Fruit fly (Drosophila melanogaster): ENCODE results near the gene CG14903.

The CG14903 gene

dm6 chr3R:16570484-16570883 lies 3.1 kb downstream of the CG14903 start:
- TF ChIP-seq CG15336 (GFP tag; IDR thresholded peaks at IDR 0.05) (no peak), Gug (GFP tag; IDR thresholded peaks at IDR 0.05) (no peak), fd59A (GFP tag; optimal IDR thresholded peaks at IDR 0.05) (no peak), net (GFP tag; optimal IDR thresholded peaks at IDR 0.05) (no peak), CG8319 (GFP tag; optimal IDR thresholded peaks at IDR 0.05) (no peak), CG6854 (GFP tag; optimal IDR thresholded peaks at IDR 0.05) (no peak), cyc (GFP tag; optimal IDR thresholded peaks at IDR 0.05) (no peak), CG8119 (GFP tag; IDR thresholded peaks at IDR 0.05) (no peak), pdm3 (GFP tag; optimal IDR thresholded peaks at IDR 0.05) (no peak)

- TF ChIP-seq Sox14 (GFP tag; optimal IDR thresholded peaks at IDR 0.05) (no peak), CG3919 (GFP tag; optimal IDR thresholded peaks at IDR 0.05) (no peak), acj6 (GFP tag; optimal IDR thresholded peaks at IDR 0.05) (no peak), CG6276 (GFP tag; optimal IDR thresholded peaks at IDR 0.05) (no peak), Sox102F (GFP tag; optimal IDR thresholded peaks at IDR 0.05) (no peak), CG9139 (GFP tag; optimal IDR thresholded peaks at IDR 0.05) (no peak), CG11294 (GFP tag; IDR thresholded peaks at IDR 0.05) (no peak), Ets21C (GFP tag; optimal IDR thresholded peaks at IDR 0.05) (no peak), topi (GFP tag; optimal IDR thresholded peaks at IDR 0.05) (no peak), CG10631 (GFP tag; optimal IDR thresholded peaks at IDR 0.05) (no peak), CG32006 (GFP tag; optimal IDR thresholded peaks at IDR 0.05) (no peak), pdm3 (GFP tag; optimal IDR thresholded peaks at IDR 0.05) (no peak), Eip93F (GFP tag; optimal IDR thresholded peaks at IDR 0.05) (no peak), svp (GFP tag) (no peak), OdsH (GFP tag; optimal IDR thresholded peaks at IDR 0.05) (no peak), cyc (GFP tag; optimal IDR thresholded peaks at IDR 0.05) (no peak)
These were observed 4.2 kb downstream of the CG14903 start for dm6 chr3R:16569338-16569737.

DNA sequence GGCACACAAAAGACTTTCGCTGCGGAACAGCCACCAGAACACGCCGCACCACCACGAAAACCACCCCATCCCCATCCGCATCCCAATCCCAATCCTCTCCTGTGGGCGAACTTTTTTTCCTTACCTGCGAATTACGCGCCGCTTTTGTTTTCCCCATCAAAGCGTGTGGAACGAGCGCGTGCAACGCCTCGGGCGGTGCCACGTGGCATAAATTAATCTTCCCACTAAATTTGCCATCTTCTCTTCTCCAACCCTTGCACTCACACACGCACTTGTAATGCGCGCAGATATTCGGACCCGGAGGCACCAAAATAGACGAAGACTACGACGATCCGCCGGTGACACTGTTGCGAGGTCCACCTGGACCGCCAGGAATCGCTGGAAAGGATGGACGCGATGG lies 8.8 kb downstream of the CG14903 start:
- no peak for TF ChIP-seq CG8119 (GFP tag; IDR thresholded peaks at IDR 0.05)
- no peak for TF ChIP-seq pdm3 (GFP tag; optimal IDR thresholded peaks at IDR 0.05)
- TF ChIP-seq Hr38 (GFP tag; optimal IDR thresholded peaks at IDR 0.05) = no peak
- TF ChIP-seq cyc (GFP tag; optimal IDR thresholded peaks at IDR 0.05) = no peak
- TF ChIP-seq CG6854 (GFP tag; optimal IDR thresholded peaks at IDR 0.05) = no peak
- no peak for TF ChIP-seq Sox102F (GFP tag; optimal IDR thresholded peaks at IDR 0.05)
- no peak for TF ChIP-seq Eip75B (GFP tag; optimal IDR thresholded peaks at IDR 0.05)
- no peak for TF ChIP-seq CG10669 (GFP tag; optimal IDR thresholded peaks at IDR 0.05)
- TF ChIP-seq Blimp-1 (GFP tag; optimal IDR thresholded peaks at IDR 0.05) = no peak

DNA sequence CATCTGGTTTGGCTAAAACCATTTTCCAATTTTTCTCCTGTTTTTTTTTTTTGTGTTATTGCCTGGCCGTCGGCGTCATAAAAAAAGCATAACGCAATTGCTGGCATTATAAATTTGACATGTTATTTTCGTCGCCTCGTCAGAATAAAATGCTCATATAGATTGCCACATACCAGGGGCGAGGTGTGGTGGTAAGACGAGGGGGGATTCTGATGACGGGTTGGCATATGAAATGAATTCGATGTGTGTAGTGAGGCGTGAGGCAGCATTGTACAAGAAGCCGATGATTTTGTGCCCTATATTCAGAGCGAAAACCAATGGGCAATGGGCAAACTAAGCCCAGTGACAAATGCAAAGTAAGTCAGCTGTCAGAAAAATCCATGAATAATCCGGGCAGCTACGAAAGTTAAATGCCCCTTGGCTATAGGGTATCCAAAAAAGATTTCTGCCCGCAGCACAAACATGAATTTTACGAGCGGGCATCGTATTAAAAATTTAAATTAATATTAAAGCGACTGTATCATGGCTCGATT lies 14.9 kb downstream of the CG14903 start:
- TF ChIP-seq Gug (GFP tag; IDR thresholded peaks at IDR 0.05) = no peak
- TF ChIP-seq svp (GFP tag) = peak; percentile 56
- no peak for TF ChIP-seq vri (GFP tag; optimal IDR thresholded peaks at IDR 0.05)
- no peak for TF ChIP-seq Blimp-1 (GFP tag; optimal IDR thresholded peaks at IDR 0.05)
- peak; percentile 26 for TF ChIP-seq cyc (GFP tag; optimal IDR thresholded peaks at IDR 0.05)
- TF ChIP-seq topi (GFP tag; optimal IDR thresholded peaks at IDR 0.05) = peak; percentile 8

DNA sequence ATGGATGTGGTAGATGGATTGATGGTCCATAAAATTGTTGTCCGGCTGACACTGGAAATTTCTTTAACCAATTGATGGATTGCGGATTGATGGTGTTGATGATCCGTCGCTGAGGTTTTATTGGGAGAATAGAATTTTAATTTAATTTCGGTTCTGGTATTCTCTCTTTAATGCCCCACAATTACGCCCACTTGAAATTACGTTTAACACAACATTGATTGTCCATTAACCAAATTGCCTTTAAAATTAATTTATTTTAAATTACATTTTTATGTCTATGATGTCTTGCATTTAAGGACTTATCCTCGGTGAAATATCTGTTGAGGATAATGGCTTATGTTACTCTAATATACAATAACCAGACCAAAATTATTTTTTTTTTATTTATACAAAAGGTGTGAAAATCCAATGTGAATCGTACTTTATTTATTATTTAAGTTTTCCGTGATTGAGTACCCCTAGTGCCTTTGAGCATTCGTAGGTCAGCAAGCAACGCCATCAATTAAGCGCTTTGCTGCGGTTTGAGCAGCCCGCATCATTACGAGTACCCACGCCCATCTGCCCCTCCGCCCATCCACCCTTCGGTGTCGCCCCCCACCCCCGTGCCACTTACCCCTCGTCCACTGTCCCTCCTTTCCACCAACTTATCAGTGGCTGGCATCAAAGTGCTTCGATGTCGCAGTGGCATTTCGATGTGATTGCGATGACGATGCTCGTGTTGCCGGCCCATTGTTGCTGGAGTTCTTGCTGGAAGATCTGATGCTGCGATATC lies 19.9 kb downstream of the CG14903 start:
- TF ChIP-seq CG32006 (GFP tag; optimal IDR thresholded peaks at IDR 0.05) = peak; percentile 12
- TF ChIP-seq CG11294 (GFP tag; IDR thresholded peaks at IDR 0.05) = no peak
- no peak for TF ChIP-seq CG10631 (GFP tag; optimal IDR thresholded peaks at IDR 0.05)
- TF ChIP-seq Eip78C (GFP tag) = peak; percentile 57

All from whole organism, prepupa.